Worm (Caenorhabditis elegans): ENCODE data around the gene C17H11.6.

C17H11.6 gene

ce11 chrX:8205919-8206318, 2.3 kb upstream of the C17H11.6 start (continued):
- no peak for TF ChIP-seq T20F7.1 (GFP tag; optimal IDR thresholded peaks at IDR 0.05)
- no peak for TF ChIP-seq vab-7 (GFP tag; IDR thresholded peaks at IDR 0.05)
- no peak for TF ChIP-seq fos-1 (tag; optimal IDR thresholded peaks at IDR 0.05)
- no peak for TF ChIP-seq lin-38 (GFP tag; IDR thresholded peaks at IDR 0.05)
- peak; percentile 60 for TF ChIP-seq mep-1 (tag; optimal IDR thresholded peaks at IDR 0.05)
- no peak for TF ChIP-seq dve-1 (tag; optimal IDR thresholded peaks at IDR 0.05; ENCODE audit: insufficient read depth)
- no peak for TF ChIP-seq T26A8.4 (GFP tag; IDR thresholded peaks at IDR 0.05)
- TF ChIP-seq F44E2.7 (GFP tag; IDR thresholded peaks at IDR 0.05), result no peak
- TF ChIP-seq F49E8.2 (tag; optimal IDR thresholded peaks at IDR 0.05; ENCODE audit: borderline replicate concordance), result no peak

ce11 chrX:8204475-8204874, 891 bp upstream of the C17H11.6 start:
- TF ChIP-seq nhr-41 (GFP tag; IDR thresholded peaks at IDR 0.05), result no peak
- no peak for TF ChIP-seq aha-1 (tag)
- TF ChIP-seq unc-39 (tag; optimal IDR thresholded peaks at IDR 0.05), result no peak
- no peak for TF ChIP-seq ceh-20 (GFP tag; IDR thresholded peaks at IDR 0.05)
- TF ChIP-seq unc-62 (GFP tag; optimal IDR thresholded peaks at IDR 0.05 in 1 of 2), result no peak
- no peak for TF ChIP-seq unc-62 (tag; optimal IDR thresholded peaks at IDR 0.05)
- TF ChIP-seq zip-11 (GFP tag; IDR thresholded peaks at IDR 0.05), result no peak
- no peak for TF ChIP-seq nhr-48 (tag; optimal IDR thresholded peaks at IDR 0.05)
- TF ChIP-seq hif-1 (tag; optimal IDR thresholded peaks at IDR 0.05), result no peak
- no peak for TF ChIP-seq Y75B8A.6 (GFP tag; IDR thresholded peaks at IDR 0.05)
- no peak for TF ChIP-seq nhr-102 (tag; optimal IDR thresholded peaks at IDR 0.05)
- no peak for TF ChIP-seq nhr-237 (tag; optimal IDR thresholded peaks at IDR 0.05)
- TF ChIP-seq snpc-1.2 (GFP tag; IDR thresholded peaks at IDR 0.05), result no peak
- TF ChIP-seq attf-4 (tag; optimal IDR thresholded peaks at IDR 0.05), result no peak

- 0 out of 2 replicates have a peak, but pooled peaks have one; percentile 11 for TF ChIP-seq set-16 (GFP tag; IDR thresholded peaks at IDR 0.05)
- TF ChIP-seq aha-1 (tag), result peak; percentile 82
- no peak for TF ChIP-seq mep-1 (tag; optimal IDR thresholded peaks at IDR 0.05)
- no peak for TF ChIP-seq unc-62 (GFP tag; optimal IDR thresholded peaks at IDR 0.05 in 1 of 2)
- no peak for TF ChIP-seq unc-62 (tag; optimal IDR thresholded peaks at IDR 0.05)
- TF ChIP-seq dve-1 (tag; optimal IDR thresholded peaks at IDR 0.05; ENCODE audit: insufficient read depth), result peak; percentile 10
- peak; percentile 48 for TF ChIP-seq nhr-25 (tag; optimal IDR thresholded peaks at IDR 0.05; ENCODE audit: borderline replicate concordance, insufficient read depth)
Measured at ce11 chrX:8201210-8201609, 2.4 kb downstream of the C17H11.6 start.

ce11 chrX:8200206-8200605, 3.4 kb downstream of the C17H11.6 start:
- TF ChIP-seq dve-1 (tag; optimal IDR thresholded peaks at IDR 0.05; ENCODE audit: insufficient read depth) (peak; percentile 2), unc-62 (GFP tag; optimal IDR thresholded peaks at IDR 0.05 in 1 of 2) (peak in 1 of 2 experiments; percentile 17), unc-62 (tag; optimal IDR thresholded peaks at IDR 0.05) (no peak), nhr-28 (tag; optimal IDR thresholded peaks at IDR 0.05) (peak; percentile 23), egl-27 (tag; optimal IDR thresholded peaks at IDR 0.05) (no peak)

ce11 chrX:8193213-8193612, 10.4 kb downstream of the C17H11.6 start:
- TF ChIP-seq lin-39 (tag; optimal IDR thresholded peaks at IDR 0.05), result no peak
- TF ChIP-seq nhr-76 (tag; optimal IDR thresholded peaks at IDR 0.05), result no peak
- TF ChIP-seq dve-1 (tag; optimal IDR thresholded peaks at IDR 0.05; ENCODE audit: insufficient read depth), result peak; percentile 30
- peak; percentile 54 for TF ChIP-seq hlh-11 (tag; optimal IDR thresholded peaks at IDR 0.05)
- no peak for TF ChIP-seq ceh-62 (tag; optimal IDR thresholded peaks at IDR 0.05)
- TF ChIP-seq spr-3 (GFP tag; optimal IDR thresholded peaks at IDR 0.05), result no peak
- TF ChIP-seq ceh-82 (tag; optimal IDR thresholded peaks at IDR 0.05), result no peak
- TF ChIP-seq nhr-28 (tag; optimal IDR thresholded peaks at IDR 0.05), result peak; percentile 51
- no peak for TF ChIP-seq egl-43 (GFP tag; IDR thresholded peaks at IDR 0.05)
- no peak for TF ChIP-seq ceh-44 (GFP tag; IDR thresholded peaks at IDR 0.05)
- TF ChIP-seq snpc-4 (tag; optimal IDR thresholded peaks at IDR 0.05), result no peak
- TF ChIP-seq madf-5 (GFP tag; IDR thresholded peaks at IDR 0.05), result no peak
- no peak for TF ChIP-seq F10B5.3 (tag; optimal IDR thresholded peaks at IDR 0.05)
- no peak for TF ChIP-seq hmg-1.1 (GFP tag; IDR thresholded peaks at IDR 0.05)
- TF ChIP-seq pqm-1 (tag; optimal IDR thresholded peaks at IDR 0.05), result peak; percentile 10
- no peak for TF ChIP-seq nhr-48 (tag; optimal IDR thresholded peaks at IDR 0.05)
- TF ChIP-seq sdz-12 (GFP tag; optimal IDR thresholded peaks at IDR 0.05), result no peak
- TF ChIP-seq gei-8 (GFP tag; optimal IDR thresholded peaks at IDR 0.05), result no peak
- TF ChIP-seq set-16 (GFP tag; IDR thresholded peaks at IDR 0.05), result no peak
- no peak for TF ChIP-seq zfp-3 (GFP tag; conservative IDR thresholded peaks at IDR 0.05)
- TF ChIP-seq daf-8 (GFP tag; IDR thresholded peaks at IDR 0.05), result no peak
- no peak for TF ChIP-seq tag-97 (GFP tag; IDR thresholded peaks at IDR 0.05)
